Worm (Caenorhabditis elegans) whole organism, L4 larva: ENCODE results near the gene nspc-13.

Experiments
- F26F4.8 ChIP-seq: fragments of 200-800 bp; sonication (Bioruptor generic); conservative IDR thresholded peaks from 2 replicates; pipeline ENCODE4 v1.3.6; 2022; ENCODE audit warnings: missing genetic modification characterization, missing compliant biosample characterization
- F37D6.2 ChIP-seq: sonication (generic microtip); optimal IDR thresholded peaks from 2 replicates; lab custom pipeline; 2016; ENCODE audit warnings: mild to moderate bottlenecking, missing genetic modification characterization, missing compliant biosample characterization
- F49E8.2 ChIP-seq: sonication (generic microtip); optimal IDR thresholded peaks from 2 replicates; lab custom pipeline; 2016; ENCODE audit warnings: missing compliant biosample characterization, mild to moderate bottlenecking, missing genetic modification characterization, borderline replicate concordance
- R02D3.7 ChIP-seq: fragments of 150-350 bp; sonication (generic microtip); optimal IDR thresholded peaks from 3 replicates; lab custom pipeline; 2014; ENCODE audit warnings: missing biosample characterization, missing genetic modification characterization
- T20F7.1 ChIP-seq: fragments of 200-800 bp; sonication (Bioruptor generic); optimal IDR thresholded peaks from 2 replicates; lab custom pipeline; 2018; ENCODE audit warnings: mild to moderate bottlenecking, missing genetic modification characterization, missing compliant biosample characterization
- Y48G9A.11 ChIP-seq: fragments of 200-800 bp; sonication (Bioruptor generic); IDR thresholded peaks from 2 replicates; pipeline ENCODE4 v1.3.6; 2022; ENCODE audit warnings: missing genetic modification reagents, missing genetic modification characterization, missing compliant biosample characterization
- Y75B8A.6 ChIP-seq: fragments of 200-800 bp; sonication (Bioruptor generic); IDR thresholded peaks from 2 replicates; pipeline ENCODE4 v1.3.6; 2022; ENCODE audit warnings: missing genetic modification reagents, missing genetic modification characterization, missing compliant biosample characterization
- ZK546.5 ChIP-seq, 2 experiments: sonication (generic microtip); optimal IDR thresholded peaks; 2 replicates each; lab custom pipeline; 2017; ENCODE audit warnings: missing biosample characterization in 2 of 2, missing genetic modification characterization in 2 of 2
- aha-1 ChIP-seq: fragments of 150-350 bp; peaks from one replicate; lab custom pipeline; 2014; ENCODE audit warnings: missing biosample characterization, missing genetic modification characterization
- aly-2 ChIP-seq: sonication (generic microtip); optimal IDR thresholded peaks from 2 replicates; lab custom pipeline; 2018; ENCODE audit warnings: missing biosample characterization, missing genetic modification characterization
- ama-1 ChIP-seq: fragments of 150-350 bp; optimal IDR thresholded peaks from 2 replicates; lab custom pipeline; 2014; ENCODE audit warnings: inconsistent platforms, mixed read lengths
- arid-1 ChIP-seq: fragments of 200-800 bp; sonication (Bioruptor generic); conservative IDR thresholded peaks from 2 replicates; pipeline ENCODE4 v1.3.6; 2022; ENCODE audit warnings: missing genetic modification reagents, missing genetic modification characterization, missing compliant biosample characterization
- ceh-28 ChIP-seq: fragments of 150-350 bp; optimal IDR thresholded peaks from 2 replicates; lab custom pipeline; 2014; ENCODE audit warnings: missing biosample characterization, missing genetic modification reagents, missing genetic modification characterization
- ceh-32 ChIP-seq: sonication (generic microtip); optimal IDR thresholded peaks from 2 replicates; lab custom pipeline; 2016; ENCODE audit warnings: mild to moderate bottlenecking, missing genetic modification characterization, missing compliant biosample characterization; ENCODE audit not compliant: poor library complexity
- ceh-44 ChIP-seq: fragments of 200-800 bp; sonication (Bioruptor generic); IDR thresholded peaks from 2 replicates; pipeline ENCODE4 v1.3.6; 2022; ENCODE audit warnings: missing genetic modification reagents, missing genetic modification characterization, missing compliant biosample characterization
- ceh-62 ChIP-seq: sonication (generic microtip); optimal IDR thresholded peaks from 2 replicates; lab custom pipeline; 2017; ENCODE audit warnings: missing biosample characterization, missing genetic modification characterization
- ceh-82 ChIP-seq: sonication (generic microtip); optimal IDR thresholded peaks from 2 replicates; lab custom pipeline; 2017; ENCODE audit warnings: missing biosample characterization, missing genetic modification characterization
- ces-1 ChIP-seq: fragments of 150-350 bp; sonication (generic microtip); optimal IDR thresholded peaks from 4 replicates; lab custom pipeline; 2014; ENCODE audit warnings: missing biosample characterization, missing genetic modification reagents, missing genetic modification characterization
- ctbp-1 ChIP-seq: fragments of 200-800 bp; sonication (Bioruptor generic); IDR thresholded peaks from 2 replicates; pipeline ENCODE4 v1.3.6; 2022; ENCODE audit warnings: missing genetic modification reagents, missing genetic modification characterization, missing compliant biosample characterization
- daf-12 ChIP-seq: fragments of 150-350 bp; optimal IDR thresholded peaks from 2 replicates; lab custom pipeline; 2014; ENCODE audit warnings: missing biosample characterization, missing genetic modification reagents, missing genetic modification characterization
- daf-16 ChIP-seq, 3 experiments: sonication (generic microtip); optimal IDR thresholded peaks; 2 replicates each; lab custom pipeline; 2016 to 2017; ENCODE audit warnings: missing genetic modification characterization in 3 of 3, missing genetic modification reagents in 3 of 3, mild to moderate bottlenecking in 2 of 3, missing compliant biosample characterization in 2 of 3, missing biosample characterization in 1 of 3, moderate library complexity in 1 of 3
- daf-19 ChIP-seq: fragments of 200-800 bp; sonication (Bioruptor generic); conservative IDR thresholded peaks from 2 replicates; pipeline ENCODE4 v1.3.6; 2022; ENCODE audit warnings: missing genetic modification characterization, missing compliant biosample characterization
- dpl-1 ChIP-seq: fragments of 150-350 bp; optimal IDR thresholded peaks from 2 replicates; lab custom pipeline; 2014; ENCODE audit warnings: missing biosample characterization, missing genetic modification reagents, missing genetic modification characterization
- egl-43 ChIP-seq: fragments of 200-800 bp; sonication (Bioruptor generic); IDR thresholded peaks from 2 replicates; pipeline ENCODE4 v1.3.6; 2022; ENCODE audit warnings: missing genetic modification reagents, missing genetic modification characterization, missing compliant biosample characterization
- gei-8 ChIP-seq: fragments of 200-800 bp; sonication (Bioruptor generic); optimal IDR thresholded peaks from 2 replicates; lab custom pipeline; 2018; ENCODE audit warnings: mild to moderate bottlenecking, missing genetic modification characterization, missing compliant biosample characterization
- hif-1 ChIP-seq, 2 experiments: sonication (generic microtip); optimal IDR thresholded peaks; 2 replicates each; lab custom pipeline; 2016 to 2017; ENCODE audit warnings: missing compliant biosample characterization in 2 of 2, missing genetic modification characterization in 2 of 2, missing genetic modification reagents in 2 of 2, missing genotype in 2 of 2, mild to moderate bottlenecking in 1 of 2
- hmg-1.1 ChIP-seq: fragments of 200-800 bp; sonication (Bioruptor generic); IDR thresholded peaks from 2 replicates; pipeline ENCODE4 v1.3.6; 2022; ENCODE audit warnings: missing genetic modification reagents, missing genetic modification characterization, missing compliant biosample characterization
- lim-7 ChIP-seq: fragments of 200-800 bp; sonication (Bioruptor generic); IDR thresholded peaks from 2 replicates; pipeline ENCODE4 v1.3.6; 2022; ENCODE audit warnings: missing genetic modification characterization, missing compliant biosample characterization
- lin-15B ChIP-seq: fragments of 150-350 bp; sonication (generic microtip); optimal IDR thresholded peaks from 3 replicates; lab custom pipeline; 2014; ENCODE audit warnings: missing biosample characterization, missing genetic modification characterization
- lir-3 ChIP-seq: sonication (generic microtip); optimal IDR thresholded peaks from 2 replicates; lab custom pipeline; 2016; ENCODE audit warnings: mild to moderate bottlenecking, missing genetic modification characterization, missing compliant biosample characterization
- lsy-2 ChIP-seq, 2 experiments: fragments of 150-350 bp in 1 of 2; sonication (generic microtip) in 1 of 2; optimal IDR thresholded peaks; 2 replicates each; lab custom pipeline; 2014 to 2017; ENCODE audit warnings: missing biosample characterization in 2 of 2, missing genetic modification characterization in 2 of 2
- mdl-1 ChIP-seq, 2 experiments: fragments of 150-350 bp in 1 of 2; sonication (generic microtip) in 1 of 2; optimal IDR thresholded peaks; 2 replicates each; lab custom pipeline; 2014 to 2017; ENCODE audit warnings: missing biosample characterization in 2 of 2, missing genetic modification characterization in 2 of 2
- mdt-29 ChIP-seq: fragments of 200-800 bp; sonication (Bioruptor generic); IDR thresholded peaks from 2 replicates; pipeline ENCODE4 v1.3.6; 2022; ENCODE audit warnings: missing genetic modification reagents, missing genetic modification characterization, missing compliant biosample characterization
- mxl-2 ChIP-seq: fragments of 200-800 bp; sonication (Bioruptor generic); conservative IDR thresholded peaks from 2 replicates; pipeline ENCODE4 v1.3.6; 2022; ENCODE audit warnings: missing genetic modification reagents, missing genetic modification characterization, missing compliant biosample characterization
- nhr-102 ChIP-seq: sonication (generic microtip); optimal IDR thresholded peaks from 2 replicates; lab custom pipeline; 2016; ENCODE audit warnings: mild to moderate bottlenecking, missing genetic modification characterization, moderate library complexity, missing compliant biosample characterization
- nhr-237 ChIP-seq: sonication (generic microtip); optimal IDR thresholded peaks from 2 replicates; lab custom pipeline; 2017; ENCODE audit warnings: missing biosample characterization, missing genetic modification characterization
- nhr-28 ChIP-seq: fragments of 150-350 bp; optimal IDR thresholded peaks from 2 replicates; lab custom pipeline; 2014; ENCODE audit warnings: missing biosample characterization, missing genetic modification characterization
- nhr-42 ChIP-seq: fragments of 200-800 bp; sonication (Bioruptor generic); IDR thresholded peaks from 2 replicates; pipeline ENCODE4 v1.3.6; 2022; ENCODE audit warnings: missing genetic modification characterization, missing compliant biosample characterization
- nhr-48 ChIP-seq: sonication (generic microtip); optimal IDR thresholded peaks from 2 replicates; lab custom pipeline; 2016; ENCODE audit warnings: mild to moderate bottlenecking, missing genetic modification characterization, missing compliant biosample characterization
- nhr-76 ChIP-seq: fragments of 150-350 bp; optimal IDR thresholded peaks from 2 replicates; lab custom pipeline; 2014; ENCODE audit warnings: missing biosample characterization, missing genetic modification characterization
- php-3 ChIP-seq: fragments of 200-800 bp; sonication (Bioruptor generic); IDR thresholded peaks from 2 replicates; pipeline ENCODE4 v1.3.6; 2022; ENCODE audit warnings: missing genetic modification reagents, missing genetic modification characterization, missing compliant biosample characterization
- pqm-1 ChIP-seq: sonication (generic microtip); optimal IDR thresholded peaks from 2 replicates; lab custom pipeline; 2017; ENCODE audit warnings: missing biosample characterization, missing genetic modification characterization
- spr-1 ChIP-seq: sonication (generic microtip); optimal IDR thresholded peaks from 2 replicates; lab custom pipeline; 2016; ENCODE audit warnings: mild to moderate bottlenecking, missing genetic modification characterization, missing compliant biosample characterization
- tag-97 ChIP-seq: fragments of 200-800 bp; sonication (Bioruptor generic); IDR thresholded peaks from 2 replicates; pipeline ENCODE4 v1.3.6; 2022; ENCODE audit warnings: missing genetic modification characterization, missing compliant biosample characterization
- unc-130 ChIP-seq: sonication (generic microtip); optimal IDR thresholded peaks from 2 replicates; lab custom pipeline; 2016; ENCODE audit warnings: missing genetic modification reagents, missing genetic modification characterization, missing compliant biosample characterization
- unc-39 ChIP-seq: sonication (generic microtip); optimal IDR thresholded peaks from 2 replicates; lab custom pipeline; 2017; ENCODE audit warnings: missing biosample characterization, missing genetic modification characterization
- vab-7 ChIP-seq: fragments of 200-800 bp; sonication (Bioruptor generic); IDR thresholded peaks from 2 replicates; pipeline ENCODE4 v1.3.6; 2022; ENCODE audit warnings: missing genetic modification reagents, missing genetic modification characterization, missing compliant biosample characterization
- zag-1 ChIP-seq: fragments of 150-350 bp; optimal IDR thresholded peaks from 2 replicates; lab custom pipeline; 2014; ENCODE audit warnings: missing biosample characterization, missing genetic modification characterization
- zfp-3 ChIP-seq: fragments of 200-800 bp; sonication (Bioruptor generic); conservative IDR thresholded peaks from 2 replicates; pipeline ENCODE4 v1.3.6; 2022; ENCODE audit warnings: missing genetic modification reagents, missing genetic modification characterization, missing compliant biosample characterization
- zip-11 ChIP-seq: fragments of 200-800 bp; sonication (Bioruptor generic); IDR thresholded peaks from 2 replicates; pipeline ENCODE4 v1.3.6; 2022; ENCODE audit warnings: missing genetic modification characterization, missing compliant biosample characterization
- ztf-11 ChIP-seq: fragments of 150-350 bp; optimal IDR thresholded peaks from 2 replicates; lab custom pipeline; 2014; ENCODE audit warnings: missing biosample characterization, missing genetic modification characterization

nspc-13 gene

DNA sequence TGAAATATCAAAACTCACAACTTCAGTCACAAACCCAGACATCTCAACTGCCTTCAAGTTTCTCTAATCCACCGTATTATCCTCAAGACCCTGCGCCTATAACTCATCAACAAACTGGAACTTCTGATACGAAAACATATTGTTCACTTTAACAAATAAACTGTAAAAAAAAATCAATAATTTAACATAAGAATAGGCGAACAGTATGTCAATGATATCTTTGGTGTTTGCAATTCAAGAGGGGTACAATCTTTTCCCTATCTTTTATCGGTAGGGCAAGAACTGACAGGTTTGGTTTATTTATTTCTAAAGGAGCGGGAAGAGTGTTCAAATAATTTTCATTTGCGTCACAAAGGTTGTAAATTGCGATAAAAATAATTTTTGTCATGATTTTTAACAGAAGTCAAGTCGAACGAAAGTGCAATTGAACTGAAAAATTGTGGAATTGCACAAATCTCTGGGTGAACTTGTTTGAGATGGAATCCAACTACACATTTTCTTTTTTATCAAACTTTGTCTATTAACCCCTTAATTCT lies 5.8 kb downstream of the nspc-13 start (continued):
- TF ChIP-seq lir-3 (peak; percentile 94), nhr-42 (GFP tag; lab: Robert Waterston, UW) (peak; percentile 97), zip-11 (GFP tag; lab: Robert Waterston, UW) (no peak), mdt-29 (peak; percentile 92), daf-16 (GFP tag; optimal IDR thresholded peaks at IDR 0.05; lab: Kevin White, UChicago) (peak; percentile 94 to 99), daf-16 (tag; optimal IDR thresholded peaks at IDR 0.05; lab: Kevin White, UChicago) (peak; percentile 99), lin-15B (tag; lab: Kevin White, UChicago) (peak; percentile 13), unc-130 (GFP tag; lab: Kevin White, UChicago) (no peak), lsy-2 (tag; optimal IDR thresholded peaks at IDR 0.05; lab: Kevin White, UChicago) (peak; percentile 94 to 97), daf-19 (GFP tag; lab: Robert Waterston, UW) (peak; percentile 67), unc-39 (peak; percentile 38), egl-43 (GFP tag; lab: Robert Waterston, UW) (peak; percentile 78), ctbp-1 (GFP tag; lab: Robert Waterston, UW) (peak; percentile 98), zfp-3 (peak; percentile 95), ceh-44 (GFP tag; lab: Robert Waterston, UW) (0 out of 2 replicates have a peak, but pooled peaks have one; percentile 32), ceh-82 (tag; lab: Kevin White, UChicago) (peak; percentile 72), aly-2 (no peak), ztf-11 (peak; percentile 56), tag-97 (peak; percentile 76), hif-1 (tag; optimal IDR thresholded peaks at IDR 0.05; lab: Kevin White, UChicago) (peak; percentile 71 to 85), nhr-102 (tag; lab: Kevin White, UChicago) (peak; percentile 99), nhr-28 (peak; percentile 91), Y75B8A.6 (GFP tag; lab: Robert Waterston, UW) (no peak), nhr-76 (tag; lab: Kevin White, UChicago) (peak; percentile 87), nhr-237 (tag; lab: Kevin White, UChicago) (peak; percentile 90), ZK546.5 (tag; optimal IDR thresholded peaks at IDR 0.05; lab: Kevin White, UChicago) (peak; percentile 29 to 68), ama-1 (lab: Kevin White, UChicago) (no peak), gei-8 (GFP tag; lab: Kevin White, UChicago) (peak; percentile 75), nhr-48 (peak; percentile 97), daf-12 (peak; percentile 9), hmg-1.1 (GFP tag; lab: Robert Waterston, UW) (peak; percentile 99), mdl-1 (tag; optimal IDR thresholded peaks at IDR 0.05; lab: Kevin White, UChicago) (peak; percentile 87 to 89), php-3 (GFP tag; lab: Robert Waterston, UW) (peak; percentile 93; the same call in 1 of the 2 replicates), ceh-28 (peak; percentile 98), vab-7 (GFP tag; lab: Robert Waterston, UW) (peak; percentile 84; the same call in 1 of the 2 replicates), zag-1 (tag; lab: Kevin White, UChicago) (peak; percentile 90), lim-7 (GFP tag; lab: Robert Waterston, UW) (no peak), ces-1 (GFP tag; lab: Kevin White, UChicago) (peak; percentile 97), aha-1 (peak; percentile 99), Y48G9A.11 (GFP tag; lab: Robert Waterston, UW) (no peak), R02D3.7 (tag; lab: Kevin White, UChicago) (peak; percentile 32), F49E8.2 (peak; percentile 39), mxl-2 (peak; percentile 83), ceh-32 (peak; percentile 89), spr-1 (tag; lab: Kevin White, UChicago) (peak; percentile 96), F37D6.2 (tag; lab: Kevin White, UChicago) (peak; percentile 98), arid-1 (GFP tag; lab: Robert Waterston, UW) (peak; percentile 76), dpl-1 (GFP tag; lab: Kevin White, UChicago) (peak; percentile 66), ceh-62 (tag; lab: Kevin White, UChicago) (peak; percentile 40), F26F4.8 (GFP tag; lab: Robert Waterston, UW) (no peak), T20F7.1 (peak; percentile 94), pqm-1 (tag; lab: Kevin White, UChicago) (peak; percentile 65)
